Worm (Caenorhabditis elegans): ENCODE data around the gene memi-2.

The memi-2 gene

DNA sequence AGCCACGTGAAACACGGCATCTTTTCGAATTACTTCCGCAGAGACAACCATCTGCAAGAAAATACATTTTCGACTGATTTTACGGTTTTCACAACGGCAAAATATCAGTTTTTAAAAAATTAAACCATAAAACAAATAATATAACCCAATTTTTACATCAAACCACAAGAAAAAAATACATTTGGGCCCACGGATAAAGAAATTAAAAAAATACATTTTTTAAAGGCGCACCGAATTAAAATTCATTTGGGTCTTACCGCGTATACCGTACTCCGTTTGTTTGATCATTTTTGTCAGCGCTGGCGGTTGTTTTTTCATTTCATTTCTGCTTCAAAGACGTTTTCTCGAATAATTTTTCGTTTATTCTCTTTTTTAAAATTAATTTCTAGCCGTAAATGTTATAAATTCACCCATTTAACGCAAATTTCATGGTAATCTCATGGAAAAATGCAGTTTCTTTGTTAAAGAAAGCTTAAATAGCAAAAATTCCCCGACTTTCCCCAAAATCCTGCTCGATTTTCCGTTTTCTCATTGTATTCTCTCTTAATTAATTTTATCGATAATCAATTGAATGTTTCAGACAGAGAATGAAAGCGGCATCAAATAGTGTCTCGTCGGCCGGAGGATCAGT lies 47.0 kb downstream of the memi-2 start, which contains the start of the genes rec-8 and mex-5 (continued):
- no peak for TF ChIP-seq repo-1 (tag; optimal IDR thresholded peaks at IDR 0.05)
- no peak for TF ChIP-seq ama-1 (optimal IDR thresholded peaks at IDR 0.05)
- no peak for TF ChIP-seq ama-1 (GFP tag; optimal IDR thresholded peaks at IDR 0.05)
- no peak for TF ChIP-seq F22D6.2 (tag; optimal IDR thresholded peaks at IDR 0.05)
- no peak for TF ChIP-seq tbx-9 (tag; optimal IDR thresholded peaks at IDR 0.05; ENCODE audit: borderline replicate concordance)
- peak; percentile 98 for TF ChIP-seq madf-6 (GFP tag; IDR thresholded peaks at IDR 0.05)
- TF ChIP-seq ztf-22 (GFP tag; optimal IDR thresholded peaks at IDR 0.05): no peak
- TF ChIP-seq tlf-1 (GFP tag; optimal IDR thresholded peaks at IDR 0.05): peak; percentile 85
- no peak for TF ChIP-seq K12H6.12 (tag; optimal IDR thresholded peaks at IDR 0.05)
- TF ChIP-seq ztf-6 (GFP tag; IDR thresholded peaks at IDR 0.05): no peak
- TF ChIP-seq lin-40 (tag; optimal IDR thresholded peaks at IDR 0.05): no peak
- TF ChIP-seq ceh-27 (GFP tag; optimal IDR thresholded peaks at IDR 0.05): no peak
- TF ChIP-seq lin-26 (GFP tag; IDR thresholded peaks at IDR 0.05): no peak
- TF ChIP-seq efl-1 (GFP tag; optimal IDR thresholded peaks at IDR 0.05): peak; percentile 98
- TF ChIP-seq aptf-2 (GFP tag; conservative IDR thresholded peaks at IDR 0.05): no peak
- TF ChIP-seq unc-130 (GFP tag; optimal IDR thresholded peaks at IDR 0.05): peak; percentile 90
- no peak for TF ChIP-seq ceh-79 (tag; optimal IDR thresholded peaks at IDR 0.05)
- TF ChIP-seq mcd-1 (GFP tag; IDR thresholded peaks at IDR 0.05): peak; percentile 40; the same call in 1 of the 2 replicates
- TF ChIP-seq nfya-2 (GFP tag; IDR thresholded peaks at IDR 0.05): no peak
- peak; percentile 83 for TF ChIP-seq attf-6 (GFP tag; IDR thresholded peaks at IDR 0.05)
- TF ChIP-seq B0261.1 (tag; optimal IDR thresholded peaks at IDR 0.05): no peak
- no peak for TF ChIP-seq hlh-26 (GFP tag; conservative IDR thresholded peaks at IDR 0.05)
- no peak for TF ChIP-seq ztf-26 (tag; optimal IDR thresholded peaks at IDR 0.05)
- TF ChIP-seq ceh-58 (GFP tag; IDR thresholded peaks at IDR 0.05): no peak
- no peak for TF ChIP-seq pha-4 (tag; optimal IDR thresholded peaks at IDR 0.05)
- TF ChIP-seq gei-17 (GFP tag; optimal IDR thresholded peaks at IDR 0.05): no peak
- TF ChIP-seq attf-3 (GFP tag; conservative IDR thresholded peaks at IDR 0.05): no peak
- TF ChIP-seq ztf-28 (GFP tag; IDR thresholded peaks at IDR 0.05): no peak
- no peak for TF ChIP-seq somi-1 (GFP tag; optimal IDR thresholded peaks at IDR 0.05)
- TF ChIP-seq nhr-90 (tag; optimal IDR thresholded peaks at IDR 0.05): no peak
- TF ChIP-seq F55B11.4 (tag; optimal IDR thresholded peaks at IDR 0.05; ENCODE audit: borderline replicate concordance, insufficient read depth): no peak
- TF ChIP-seq B0035.1 (tag; optimal IDR thresholded peaks at IDR 0.05): no peak
- TF ChIP-seq akir-1 (GFP tag; optimal IDR thresholded peaks at IDR 0.05): no peak
- no peak for TF ChIP-seq bed-1 (GFP tag; IDR thresholded peaks at IDR 0.05)
- TF ChIP-seq let-607 (tag; optimal IDR thresholded peaks at IDR 0.05): no peak
- TF ChIP-seq lsy-27 (tag; optimal IDR thresholded peaks at IDR 0.05; ENCODE audit: borderline replicate concordance, insufficient read depth): no peak
- TF ChIP-seq egl-44 (GFP tag; IDR thresholded peaks at IDR 0.05): no peak
- TF ChIP-seq Y56A3A.18 (GFP tag; IDR thresholded peaks at IDR 0.05): no peak
- TF ChIP-seq mxl-1 (tag; optimal IDR thresholded peaks at IDR 0.05): no peak
- peak in 2 of 3 experiments; percentile 55 to 84 for TF ChIP-seq lin-35 (GFP tag; optimal IDR thresholded peaks at IDR 0.05)
- TF ChIP-seq mes-4 (tag; optimal IDR thresholded peaks at IDR 0.05): no peak
- no peak for TF ChIP-seq ceh-40 (GFP tag; IDR thresholded peaks at IDR 0.05)
- TF ChIP-seq F10E7.11 (tag; optimal IDR thresholded peaks at IDR 0.05): no peak
- TF ChIP-seq ceh-91 (GFP tag; IDR thresholded peaks at IDR 0.05): peak; percentile 94
- peak; percentile 82 for TF ChIP-seq snpc-1.1 (tag; optimal IDR thresholded peaks at IDR 0.05; ENCODE audit: insufficient read depth)
- TF ChIP-seq pbrm-1 (GFP tag; IDR thresholded peaks at IDR 0.05): no peak; the same call in 1 of the 2 replicates
- no peak for TF ChIP-seq T07F8.4 (tag; optimal IDR thresholded peaks at IDR 0.05)
- TF ChIP-seq F37B4.10 (GFP tag; IDR thresholded peaks at IDR 0.05): no peak

Measured in whole organism, young adult.